Fruit fly (Drosophila melanogaster): Measurements from ENCODE around the gene CG17026.
A peak's percentile ranks its signal among the peaks of the same experiment; 100 is the strongest.

CG17026 gene

dm6 chr3L:16011319-16012210 lies 36.4 kb downstream of the CG17026 start, which contains the start of gene mib1 (continued):
- no peak for TF ChIP-seq luna (GFP tag; optimal IDR thresholded peaks at IDR 0.05)
- TF ChIP-seq cad (GFP tag; optimal IDR thresholded peaks at IDR 0.05), result peak; percentile 69
- TF ChIP-seq oc (tag; optimal IDR thresholded peaks at IDR 0.05), result peak; percentile 67
- no peak for TF ChIP-seq MTF-1 (GFP tag; optimal IDR thresholded peaks at IDR 0.05; ENCODE audit: borderline replicate concordance)
- no peak for TF ChIP-seq sisA (GFP tag; IDR thresholded peaks at IDR 0.05)
- no peak for TF ChIP-seq Atf-2 (GFP tag; optimal IDR thresholded peaks at IDR 0.05)
- no peak for TF ChIP-seq Camta (GFP tag; optimal IDR thresholded peaks at IDR 0.05)
- TF ChIP-seq CG13424 (tag; optimal IDR thresholded peaks at IDR 0.05), result peak; percentile 41
- TF ChIP-seq run (tag; optimal IDR thresholded peaks at IDR 0.05), result no peak
- TF ChIP-seq Abd-B (GFP tag; optimal IDR thresholded peaks at IDR 0.05), result peak; percentile 78
- peak; percentile 19 for TF ChIP-seq zf30C (GFP tag; optimal IDR thresholded peaks at IDR 0.05)
- TF ChIP-seq btn (GFP tag; optimal IDR thresholded peaks at IDR 0.05), result no peak
- TF ChIP-seq NC2β (GFP tag; optimal IDR thresholded peaks at IDR 0.05), result no peak
- TF ChIP-seq CG6272 (GFP tag; IDR thresholded peaks at IDR 0.05), result no peak
- peak; percentile 40 for TF ChIP-seq PHDP (tag; optimal IDR thresholded peaks at IDR 0.05)
- peak; percentile 94 for TF ChIP-seq CG42726 (GFP tag; IDR thresholded peaks at IDR 0.05; ENCODE audit: partially characterized antibody)
- peak; percentile 59 for TF ChIP-seq grau (tag; optimal IDR thresholded peaks at IDR 0.05)
- TF ChIP-seq nom (GFP tag; optimal IDR thresholded peaks at IDR 0.05), result peak; percentile 76
- no peak for TF ChIP-seq Dip2 (GFP tag; IDR thresholded peaks at IDR 0.05)
- peak; percentile 89 for TF ChIP-seq CG3847 (GFP tag; IDR thresholded peaks at IDR 0.05)
- TF ChIP-seq Tbp (GFP tag; optimal IDR thresholded peaks at IDR 0.05), result no peak
- peak; percentile 23; the same call in 1 of the 2 replicates for TF ChIP-seq Atf6 (GFP tag; IDR thresholded peaks at IDR 0.05)
- peak in 1 of 2 experiments; percentile 55 for TF ChIP-seq crp (GFP tag; optimal IDR thresholded peaks at IDR 0.05)
- no peak for TF ChIP-seq dati (GFP tag; IDR thresholded peaks at IDR 0.05)
- peak; percentile 41 for TF ChIP-seq CG3163 (GFP tag; optimal IDR thresholded peaks at IDR 0.05)
- peak; percentile 79 for TF ChIP-seq Sry-δ (GFP tag; optimal IDR thresholded peaks at IDR 0.05)
- no peak for TF ChIP-seq CG10431 (GFP tag; optimal IDR thresholded peaks at IDR 0.05)
- TF ChIP-seq CG16815 (GFP tag; optimal IDR thresholded peaks at IDR 0.05), result no peak
- peak; percentile 32; the same call in 1 of the 2 replicates for TF ChIP-seq ara (GFP tag; IDR thresholded peaks at IDR 0.05)
- peak; percentile 57 for TF ChIP-seq CG32532 (GFP tag; IDR thresholded peaks at IDR 0.05)
- TF ChIP-seq CG10147 (GFP tag; optimal IDR thresholded peaks at IDR 0.05), result peak; percentile 51
- no peak for TF ChIP-seq CG9727 (GFP tag; optimal IDR thresholded peaks at IDR 0.05)
- 0 out of 3 replicates have a peak, but pooled peaks have one; percentile 8 for TF ChIP-seq gce (GFP tag; IDR thresholded peaks at IDR 0.05)
- TF ChIP-seq nau (GFP tag; optimal IDR thresholded peaks at IDR 0.05), result no peak
- TF ChIP-seq CG18011 (GFP tag; optimal IDR thresholded peaks at IDR 0.05), result no peak
- TF ChIP-seq CG7372 (GFP tag; IDR thresholded peaks at IDR 0.05), result no peak
- no peak for TF ChIP-seq wdn (GFP tag; IDR thresholded peaks at IDR 0.05)
- TF ChIP-seq Dek (tag; optimal IDR thresholded peaks at IDR 0.05), result peak; percentile 62
- peak; percentile 66 for TF ChIP-seq CG15601 (tag; optimal IDR thresholded peaks at IDR 0.05)
- TF ChIP-seq CG2678 (tag; optimal IDR thresholded peaks at IDR 0.05), result peak; percentile 14
- no peak for TF ChIP-seq schlank (tag; optimal IDR thresholded peaks at IDR 0.05)
- no peak for TF ChIP-seq CG10366 (GFP tag; IDR thresholded peaks at IDR 0.05)
- no peak for TF ChIP-seq Atf3 (GFP tag; optimal IDR thresholded peaks at IDR 0.05)
- TF ChIP-seq B-H1 (GFP tag; IDR thresholded peaks at IDR 0.05), result no peak; the same call in 2 of the 3 replicates
- no peak for TF ChIP-seq CG10565 (GFP tag; optimal IDR thresholded peaks at IDR 0.05)
- no peak for TF ChIP-seq fd96Cb (tag; optimal IDR thresholded peaks at IDR 0.05)
- no peak for TF ChIP-seq CG6654 (GFP tag; optimal IDR thresholded peaks at IDR 0.05)
- TF ChIP-seq cato (GFP tag; optimal IDR thresholded peaks at IDR 0.05; ENCODE audit: borderline replicate concordance), result no peak
- no peak for TF ChIP-seq Xrp1 (GFP tag; IDR thresholded peaks at IDR 0.05)

Measured in whole organism, embryonic.